Worm (Caenorhabditis elegans) whole organism, late embryonic: ENCODE data around the gene dnj-3.

ENCODE experiments used
- F13H6.1 ChIP-seq: sonication (generic microtip); optimal IDR thresholded peaks from 2 replicates; lab custom pipeline; 2016; ENCODE audit warnings: missing genetic modification characterization, missing compliant biosample characterization
- ama-1 ChIP-seq: fragments of 150-350 bp; optimal IDR thresholded peaks from 2 replicates; lab custom pipeline; 2014
- ceh-9 ChIP-seq: sonication (generic microtip); optimal IDR thresholded peaks from 2 replicates; lab custom pipeline; 2016; ENCODE audit warnings: mild to moderate bottlenecking, missing genetic modification characterization, inconsistent platforms, missing compliant biosample characterization
- elt-4 ChIP-seq: sonication (generic microtip); optimal IDR thresholded peaks from 2 replicates; lab custom pipeline; 2016; ENCODE audit warnings: missing genetic modification characterization, missing compliant biosample characterization
- fkh-10 ChIP-seq: fragments of 150-350 bp; optimal IDR thresholded peaks from 2 replicates; lab custom pipeline; 2014; ENCODE audit warnings: missing biosample characterization, missing genetic modification reagents, missing genetic modification characterization
- hlh-15 ChIP-seq: sonication (generic microtip); optimal IDR thresholded peaks from 2 replicates; lab custom pipeline; 2016; ENCODE audit warnings: missing genetic modification characterization, missing compliant biosample characterization
- mec-3 ChIP-seq: sonication (generic microtip); optimal IDR thresholded peaks from 2 replicates; lab custom pipeline; 2016; ENCODE audit warnings: borderline replicate concordance, missing genetic modification characterization, missing compliant biosample characterization
- nhr-11 ChIP-seq: fragments of 150-350 bp; optimal IDR thresholded peaks from 2 replicates; lab custom pipeline; 2014; ENCODE audit warnings: missing biosample characterization, missing genetic modification characterization
- nhr-232 ChIP-seq: sonication (generic microtip); optimal IDR thresholded peaks from 2 replicates; lab custom pipeline; 2016; ENCODE audit warnings: missing genetic modification characterization, missing compliant biosample characterization
- npax-4 ChIP-seq: sonication (generic microtip); optimal IDR thresholded peaks from 2 replicates; lab custom pipeline; 2016; ENCODE audit warnings: missing genetic modification characterization, missing compliant biosample characterization
- pha-4 ChIP-seq: fragments of 150-350 bp; optimal IDR thresholded peaks from 2 replicates; lab custom pipeline; 2018; ENCODE audit warnings: missing biosample characterization, missing genetic modification reagents, missing genetic modification characterization
- rnt-1 ChIP-seq: sonication (generic microtip); optimal IDR thresholded peaks from 2 replicates; lab custom pipeline; 2016; ENCODE audit warnings: missing genetic modification characterization, missing compliant biosample characterization
- tbx-7 ChIP-seq: sonication (generic microtip); optimal IDR thresholded peaks from 2 replicates; lab custom pipeline; 2016; ENCODE audit warnings: missing genotype, missing genetic modification characterization, missing compliant biosample characterization
- unc-42 ChIP-seq: sonication (generic microtip); optimal IDR thresholded peaks from 2 replicates; lab custom pipeline; 2016; ENCODE audit warnings: missing genotype, missing genetic modification characterization, missing compliant biosample characterization

ce11 chrV:15099447-15099846 lies 31.0 kb downstream of the dnj-3 start, which contains the start of gene C01G10.1:
- TF ChIP-seq npax-4 (tag; lab: Kevin White, UChicago) (no peak), nhr-11 (tag; lab: Kevin White, UChicago) (no peak), elt-4 (tag; lab: Kevin White, UChicago) (no peak), nhr-232 (tag; lab: Kevin White, UChicago) (no peak), pha-4 (no peak), rnt-1 (no peak), tbx-7 (tag; lab: Kevin White, UChicago) (no peak), ceh-9 (tag; lab: Kevin White, UChicago) (no peak), unc-42 (no peak), ama-1 (no peak), F13H6.1 (tag; lab: Kevin White, UChicago) (no peak), mec-3 (no peak), fkh-10 (GFP tag; lab: Kevin White, UChicago) (no peak), hlh-15 (tag; lab: Kevin White, UChicago) (no peak)
